Worm (Caenorhabditis elegans) whole organism, late embryonic: ENCODE measurements around the gene magu-2.

Experiments
- ceh-9 ChIP-seq: sonication (generic microtip); optimal IDR thresholded peaks from 2 replicates; lab custom pipeline; 2016; ENCODE audit warnings: mild to moderate bottlenecking, missing genetic modification characterization, inconsistent platforms, missing compliant biosample characterization
- elt-2 ChIP-seq: sonication (generic microtip); optimal IDR thresholded peaks from 2 replicates; lab custom pipeline; 2016; ENCODE audit warnings: missing genetic modification reagents, missing genetic modification characterization, missing compliant biosample characterization
- hlh-13 ChIP-seq: fragments of 200-800 bp; sonication (Bioruptor generic); optimal IDR thresholded peaks from 2 replicates; lab custom pipeline; 2018; ENCODE audit warnings: mild to moderate bottlenecking, missing genetic modification characterization, missing compliant biosample characterization
- hlh-15 ChIP-seq: sonication (generic microtip); optimal IDR thresholded peaks from 2 replicates; lab custom pipeline; 2016; ENCODE audit warnings: missing genetic modification characterization, missing compliant biosample characterization
- nfya-1 ChIP-seq: sonication (generic microtip); optimal IDR thresholded peaks from 2 replicates; lab custom pipeline; 2017; ENCODE audit warnings: missing genetic modification characterization, mild to moderate bottlenecking, missing compliant biosample characterization, antibody characterized with exemption, moderate library complexity

The magu-2 gene

ce11 chrV:8745858-8746257, 55.0 kb downstream of the magu-2 start, which contains the start of gene B0507.6:
Gene B0507.6, plus strand, starts transcription at chrV:8746158.
- TF ChIP-seq hlh-15 = no peak
- no peak for TF ChIP-seq elt-2 (tag; lab: Kevin White, UChicago)
- TF ChIP-seq ceh-9 (tag; lab: Kevin White, UChicago) = no peak
- no peak for TF ChIP-seq nfya-1 (tag; lab: Kevin White, UChicago)
- no peak for TF ChIP-seq hlh-13 (GFP tag; lab: Kevin White, UChicago)
